Worm (Caenorhabditis elegans) whole organism, mixed stage, embryonic: Measurements from ENCODE around the gene gbb-1.

Experiments
- lsy-2 ChIP-seq: fragments of 150-350 bp; optimal IDR thresholded peaks from 2 replicates; lab custom pipeline; 2014; ENCODE audit warnings: missing biosample characterization, missing genetic modification characterization
- nhr-76 ChIP-seq: sonication (generic microtip); optimal IDR thresholded peaks from 2 replicates; lab custom pipeline; 2017; ENCODE audit warnings: missing biosample characterization, missing genetic modification characterization
- snpc-4 ChIP-seq: fragments of 150-350 bp; optimal IDR thresholded peaks from 2 replicates; lab custom pipeline; 2014; ENCODE audit warnings: missing biosample characterization, missing genetic modification characterization
- unc-120 ChIP-seq: sonication (generic microtip); optimal IDR thresholded peaks from 2 replicates; lab custom pipeline; 2017; ENCODE audit warnings: missing genetic modification characterization, missing compliant biosample characterization; ENCODE audit not compliant: poor library complexity, severe bottlenecking
- ztf-11 ChIP-seq: fragments of 150-350 bp; optimal IDR thresholded peaks from 2 replicates; lab custom pipeline; 2014; ENCODE audit warnings: missing biosample characterization, missing genetic modification characterization

DNA sequence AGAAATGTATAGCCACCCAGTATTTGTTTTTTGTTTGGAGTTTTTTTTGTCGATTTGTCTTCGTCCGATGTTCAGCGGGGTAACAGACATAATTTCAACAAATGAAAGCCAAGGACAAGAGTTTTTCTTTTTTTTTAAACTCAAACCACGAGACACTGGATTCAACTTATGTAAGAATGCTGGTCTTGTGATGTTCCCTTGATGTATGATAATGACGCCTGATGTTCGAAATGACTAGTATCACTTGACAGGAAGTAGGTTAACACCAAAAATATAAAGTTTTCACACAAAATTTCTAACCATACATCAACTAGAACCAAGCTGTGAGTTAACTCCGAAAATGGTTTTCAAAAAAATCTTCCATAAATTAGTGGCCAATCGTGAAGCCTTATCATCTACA is 12.5 kb downstream of the gbb-1 start:
- TF ChIP-seq unc-120 (tag; lab: Kevin White, UChicago), result no peak
- TF ChIP-seq nhr-76 (tag; lab: Kevin White, UChicago), result no peak
- TF ChIP-seq snpc-4 (tag; lab: Kevin White, UChicago), result no peak
- no peak for TF ChIP-seq ztf-11
- no peak for TF ChIP-seq lsy-2
